Worm (Caenorhabditis elegans): ENCODE data around the gene abu-4.

abu-4 gene

ce11 chrV:2251774-2252173 lies 22.9 kb upstream of the abu-4 start:
- TF ChIP-seq pqm-1 (tag; optimal IDR thresholded peaks at IDR 0.05) (peak; percentile 7), lin-38 (GFP tag; IDR thresholded peaks at IDR 0.05) (no peak), hif-1 (tag; optimal IDR thresholded peaks at IDR 0.05) (no peak), dve-1 (tag; optimal IDR thresholded peaks at IDR 0.05; ENCODE audit: insufficient read depth) (peak; percentile 8), pha-4 (GFP tag; IDR thresholded peaks at IDR 0.05) (no peak), pha-4 (tag; optimal IDR thresholded peaks at IDR 0.05) (no peak), php-3 (GFP tag; IDR thresholded peaks at IDR 0.05) (no peak), nhr-6 (tag; optimal IDR thresholded peaks at IDR 0.05) (no peak), arid-1 (GFP tag; conservative IDR thresholded peaks at IDR 0.05) (no peak), daf-16 (GFP tag; optimal IDR thresholded peaks at IDR 0.05) (no peak), daf-16 (tag; optimal IDR thresholded peaks at IDR 0.05) (peak; percentile 19), unc-130 (GFP tag; optimal IDR thresholded peaks at IDR 0.05) (no peak), dmd-6 (GFP tag; IDR thresholded peaks at IDR 0.05) (peak; percentile 73), mes-2 (tag; optimal IDR thresholded peaks at IDR 0.05; ENCODE audit: poor library complexity, severe bottlenecking) (no peak), zip-2 (tag; optimal IDR thresholded peaks at IDR 0.05) (no peak), madf-5 (GFP tag; IDR thresholded peaks at IDR 0.05) (no peak), rbr-2 (tag; optimal IDR thresholded peaks at IDR 0.05) (no peak)

- TF ChIP-seq ctbp-1 (GFP tag; IDR thresholded peaks at IDR 0.05) (no peak), arid-1 (GFP tag; conservative IDR thresholded peaks at IDR 0.05) (no peak), spr-1 (tag; optimal IDR thresholded peaks at IDR 0.05) (no peak), nhr-237 (tag; optimal IDR thresholded peaks at IDR 0.05) (no peak), set-16 (GFP tag; IDR thresholded peaks at IDR 0.05) (peak; percentile 72), unc-62 (GFP tag; optimal IDR thresholded peaks at IDR 0.05 in 1 of 2) (peak in 1 of 2 experiments; percentile 82), unc-62 (tag; optimal IDR thresholded peaks at IDR 0.05) (no peak)
Observed at ce11 chrV:2254553-2255124, 20.0 kb upstream of the abu-4 start, which contains the start of gene str-253. Gene str-253 (minus strand): TSS chrV:2254603.

- TF ChIP-seq lin-38 (GFP tag; IDR thresholded peaks at IDR 0.05), result peak; percentile 73
Observed at ce11 chrV:2255191-2255590, 19.5 kb upstream of the abu-4 start, which contains the start of gene F41B5.1. Gene F41B5.1 (plus strand): TSS chrV:2255533.

ce11 chrV:2259750-2260149 lies 14.9 kb upstream of the abu-4 start, which contains the start of gene nhr-182:
Gene nhr-182 (minus strand): TSS chrV:2259927.
- TF ChIP-seq lin-29 (GFP tag; IDR thresholded peaks at IDR 0.05), result no peak
- TF ChIP-seq Y75B8A.6 (GFP tag; IDR thresholded peaks at IDR 0.05), result no peak
- no peak for TF ChIP-seq nhr-41 (GFP tag; IDR thresholded peaks at IDR 0.05)
- TF ChIP-seq Y105C5A.15 (GFP tag; IDR thresholded peaks at IDR 0.05), result no peak
- TF ChIP-seq lin-39 (tag; optimal IDR thresholded peaks at IDR 0.05), result no peak
- peak; percentile 25 for TF ChIP-seq nhr-28 (tag; optimal IDR thresholded peaks at IDR 0.05)
- TF ChIP-seq saeg-2 (GFP tag; IDR thresholded peaks at IDR 0.05), result no peak
- no peak for TF ChIP-seq nhr-25 (tag; optimal IDR thresholded peaks at IDR 0.05; ENCODE audit: borderline replicate concordance, insufficient read depth)
- TF ChIP-seq daf-16 (GFP tag; optimal IDR thresholded peaks at IDR 0.05), result no peak
- peak; percentile 66 for TF ChIP-seq daf-16 (tag; optimal IDR thresholded peaks at IDR 0.05)
- no peak for TF ChIP-seq T26A8.4 (GFP tag; IDR thresholded peaks at IDR 0.05)
- no peak for TF ChIP-seq nhr-11 (tag; optimal IDR thresholded peaks at IDR 0.05)
- TF ChIP-seq vab-7 (GFP tag; IDR thresholded peaks at IDR 0.05), result no peak
- no peak for TF ChIP-seq ceh-32 (tag; optimal IDR thresholded peaks at IDR 0.05; ENCODE audit: poor library complexity)
- TF ChIP-seq ces-1 (GFP tag; optimal IDR thresholded peaks at IDR 0.05), result no peak
- no peak for TF ChIP-seq mdt-29 (GFP tag; IDR thresholded peaks at IDR 0.05)
- TF ChIP-seq lim-7 (GFP tag; IDR thresholded peaks at IDR 0.05), result no peak
- no peak for TF ChIP-seq ZK546.5 (tag; optimal IDR thresholded peaks at IDR 0.05)
- TF ChIP-seq zfp-3 (GFP tag; conservative IDR thresholded peaks at IDR 0.05), result no peak
- TF ChIP-seq dpl-1 (GFP tag; optimal IDR thresholded peaks at IDR 0.05), result no peak
- TF ChIP-seq aly-2 (tag; optimal IDR thresholded peaks at IDR 0.05), result no peak
- TF ChIP-seq F44E2.7 (GFP tag; IDR thresholded peaks at IDR 0.05), result no peak
- no peak for TF ChIP-seq set-16 (GFP tag; IDR thresholded peaks at IDR 0.05)
- TF ChIP-seq snpc-1.2 (GFP tag; IDR thresholded peaks at IDR 0.05), result no peak
- TF ChIP-seq unc-130 (GFP tag; optimal IDR thresholded peaks at IDR 0.05), result no peak
- no peak for TF ChIP-seq ztf-11 (tag; optimal IDR thresholded peaks at IDR 0.05)
- TF ChIP-seq gei-8 (GFP tag; optimal IDR thresholded peaks at IDR 0.05), result no peak

Data from whole organism, L4 larva.